Fruit fly (Drosophila melanogaster): ENCODE results near the gene tna.

tna gene

DNA sequence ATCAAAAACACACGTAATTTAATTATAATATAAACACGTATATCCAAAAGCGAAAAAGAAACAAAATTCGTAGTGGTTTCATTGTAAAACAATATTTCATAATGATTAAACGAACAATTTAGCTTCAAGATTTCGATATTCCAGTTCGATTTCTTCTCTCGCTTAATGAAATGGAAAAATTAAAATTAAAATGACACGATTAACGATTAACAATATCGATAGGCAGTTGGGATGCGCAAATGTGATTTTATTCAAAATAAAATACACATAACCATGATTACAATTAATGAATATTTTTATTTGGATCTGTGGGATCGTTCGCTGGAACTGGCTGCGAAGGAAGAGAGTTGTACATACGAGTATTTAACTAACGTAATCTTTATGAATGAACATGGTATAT is 40.7 kb downstream of the tna start (continued):
- peak; percentile 24; the same call in 1 of the 2 replicates for TF ChIP-seq ato (GFP tag; IDR thresholded peaks at IDR 0.05; ENCODE audit: partially characterized antibody)
- TF ChIP-seq cg (GFP tag; optimal IDR thresholded peaks at IDR 0.05): no peak
- 0 out of 2 replicates have a peak, but pooled peaks have one; percentile 22 for TF ChIP-seq Bgb (GFP tag; IDR thresholded peaks at IDR 0.05; ENCODE audit: partially characterized antibody)
- no peak for TF ChIP-seq Adf1 (GFP tag; IDR thresholded peaks at IDR 0.05)
- peak; percentile 58; the same call in 2 of the 3 replicates for TF ChIP-seq CG34224 (GFP tag; IDR thresholded peaks at IDR 0.05; ENCODE audit: partially characterized antibody)
- no peak for TF ChIP-seq Hr39 (optimal IDR thresholded peaks at IDR 0.05)
- peak; percentile 27; the same call in 1 of the 2 replicates for TF ChIP-seq Dref (GFP tag; IDR thresholded peaks at IDR 0.05)
- TF ChIP-seq CG4730 (GFP tag; IDR thresholded peaks at IDR 0.05): no peak
- 0 out of 2 replicates have a peak, but pooled peaks have one; percentile 13 for TF ChIP-seq Scr (GFP tag; IDR thresholded peaks at IDR 0.05; ENCODE audit: partially characterized antibody)
- no peak for TF ChIP-seq shn (GFP tag; optimal IDR thresholded peaks at IDR 0.05)
- TF ChIP-seq BEAF-32 (GFP tag; optimal IDR thresholded peaks at IDR 0.05): peak; percentile 27

DNA sequence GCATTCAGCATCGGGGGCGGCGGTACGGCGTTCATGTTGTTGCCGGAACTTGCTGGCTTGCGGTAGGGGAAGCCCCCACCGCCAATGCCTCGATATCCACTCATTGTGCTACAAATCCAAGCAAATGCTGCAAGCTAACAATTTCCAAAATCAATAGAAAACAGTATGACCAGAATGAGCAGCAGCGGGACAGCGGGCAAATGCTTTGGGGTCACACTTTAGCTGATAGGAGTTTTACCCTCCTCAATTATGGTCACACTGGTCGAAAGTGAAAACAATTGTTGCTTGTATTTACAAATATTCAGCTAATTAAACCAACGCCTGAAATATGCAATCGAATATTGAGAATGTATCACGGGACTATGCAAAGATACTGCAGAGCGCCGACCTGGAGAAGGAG is 43.5 kb downstream of the tna start, which contains the start of the genes CG6418 and Blos4:
CG6418 (minus strand) TSS at position 196 of the 400 bp plus-strand sequence.
Blos4 (plus strand) TSS at position 244 of the 400 bp plus-strand sequence.
- TF ChIP-seq unc-4 (GFP tag; IDR thresholded peaks at IDR 0.05; ENCODE audit: partially characterized antibody) (0 out of 2 replicates have a peak, but pooled peaks have one; percentile 32), Dp (GFP tag; optimal IDR thresholded peaks at IDR 0.05) (peak; percentile 77), hbn (GFP tag; IDR thresholded peaks at IDR 0.05; ENCODE audit: partially characterized antibody) (0 out of 2 replicates have a peak, but pooled peaks have one; percentile 43), Hand (GFP tag; optimal IDR thresholded peaks at IDR 0.05) (no peak), CG3847 (GFP tag; IDR thresholded peaks at IDR 0.05) (peak; percentile 60), amos (GFP tag; IDR thresholded peaks at IDR 0.05; ENCODE audit: partially characterized antibody) (peak; percentile 44; the same call in 1 of the 2 replicates), chm (GFP tag; IDR thresholded peaks at IDR 0.05) (0 out of 2 replicates have a peak, but pooled peaks have one; percentile 21), inv (GFP tag; IDR thresholded peaks at IDR 0.05; ENCODE audit: partially characterized antibody) (no peak), Sry-δ (GFP tag; optimal IDR thresholded peaks at IDR 0.05) (peak; percentile 17), Vsx1 (GFP tag; optimal IDR thresholded peaks at IDR 0.05) (peak; percentile 88), CG8924 (tag; optimal IDR thresholded peaks at IDR 0.05) (peak; percentile 13), nerfin-2 (GFP tag; IDR thresholded peaks at IDR 0.05; ENCODE audit: partially characterized antibody) (peak; percentile 38; the same call in 1 of the 2 replicates), crc (GFP tag; optimal IDR thresholded peaks at IDR 0.05) (no peak), HmgZ (tag; optimal IDR thresholded peaks at IDR 0.05) (peak; percentile 46), ranshi (GFP tag; IDR thresholded peaks at IDR 0.05) (no peak), chn (GFP tag; optimal IDR thresholded peaks at IDR 0.05) (no peak), stwl (tag; optimal IDR thresholded peaks at IDR 0.05) (peak; percentile 96), CG4617 (GFP tag; optimal IDR thresholded peaks at IDR 0.05; ENCODE audit: borderline replicate concordance) (peak; percentile 95), Bgb (GFP tag; IDR thresholded peaks at IDR 0.05; ENCODE audit: partially characterized antibody) (peak; percentile 56), ato (GFP tag; IDR thresholded peaks at IDR 0.05; ENCODE audit: partially characterized antibody) (peak; percentile 54; the same call in 1 of the 2 replicates), E2f2 (GFP tag; IDR thresholded peaks at IDR 0.05) (peak; percentile 85), CG17186 (GFP tag; optimal IDR thresholded peaks at IDR 0.05) (peak; percentile 5), trem (tag; optimal IDR thresholded peaks at IDR 0.05) (peak; percentile 43), HLH3B (GFP tag; IDR thresholded peaks at IDR 0.05) (no peak), Doc2 (GFP tag; IDR thresholded peaks at IDR 0.05) (no peak), nmo (GFP tag; optimal IDR thresholded peaks at IDR 0.05) (peak; percentile 41), CG9797 (GFP tag; optimal IDR thresholded peaks at IDR 0.05) (peak; percentile 84), CG10267 (tag; optimal IDR thresholded peaks at IDR 0.05) (peak; percentile 3), CG14860 (GFP tag; IDR thresholded peaks at IDR 0.05; ENCODE audit: partially characterized antibody) (0 out of 3 replicates have a peak, but pooled peaks have one; percentile 41), Sin3A (optimal IDR thresholded peaks at IDR 0.05) (peak; percentile 52), Scr (GFP tag; IDR thresholded peaks at IDR 0.05; ENCODE audit: partially characterized antibody) (peak; percentile 46; the same call in 1 of the 2 replicates), dysf (GFP tag; IDR thresholded peaks at IDR 0.05) (no peak), CG14965 (GFP tag; optimal IDR thresholded peaks at IDR 0.05; ENCODE audit: borderline replicate concordance) (no peak), phol (tag; optimal IDR thresholded peaks at IDR 0.05) (peak; percentile 1), onecut (GFP tag; IDR thresholded peaks at IDR 0.05) (peak; percentile 95), bbx (GFP tag; IDR thresholded peaks at IDR 0.05; ENCODE audit: partially characterized antibody) (peak; percentile 35; the same call in 1 of the 2 replicates), BEAF-32 (GFP tag; optimal IDR thresholded peaks at IDR 0.05) (peak; percentile 17), Myb (GFP tag; optimal IDR thresholded peaks at IDR 0.05) (peak; percentile 49), HmgD (GFP tag; optimal IDR thresholded peaks at IDR 0.05) (peak; percentile 4), Ets97D (GFP tag; optimal IDR thresholded peaks at IDR 0.05) (peak; percentile 5)

All from whole organism, embryonic.